Fruit fly (Drosophila melanogaster) whole organism, embryonic: ENCODE data around the gene CG32295.

Experiments
- Aef1 ChIP-seq: fragments of 200-800 bp; sonication (Bioruptor generic); IDR thresholded peaks from 3 replicates; pipeline ENCODE4 v1.3.6; 2022; ENCODE audit warnings: missing biosample characterization, missing genetic modification characterization
- CG11456 ChIP-seq: fragments of 200-800 bp; sonication (Bioruptor generic); IDR thresholded peaks from 3 replicates; pipeline ENCODE4 v1.3.6; 2022; ENCODE audit warnings: missing biosample characterization, missing genetic modification characterization
- CG12104 ChIP-seq: fragments of 200-800 bp; sonication (Bioruptor generic); optimal IDR thresholded peaks from 3 replicates; lab custom pipeline; 2016; ENCODE audit warnings: missing biosample characterization, missing genetic modification characterization
- CG12299 ChIP-seq: fragments of 200-800 bp; sonication (Bioruptor generic); optimal IDR thresholded peaks from 2 replicates; lab custom pipeline; 2018; ENCODE audit warnings: missing biosample characterization, mild to moderate bottlenecking, missing genetic modification characterization
- CG14014 ChIP-seq: fragments of 200-800 bp; sonication (Bioruptor generic); IDR thresholded peaks from 2 replicates; pipeline ENCODE4 v1.3.6; 2022; ENCODE audit warnings: missing biosample characterization, missing genetic modification characterization
- CG15479 ChIP-seq: fragments of 200-800 bp; sonication (Bioruptor generic); optimal IDR thresholded peaks from 3 replicates; lab custom pipeline; 2019; ENCODE audit warnings: missing biosample characterization, mild to moderate bottlenecking, missing genetic modification characterization, moderate library complexity
- CG15696 ChIP-seq: fragments of 200-800 bp; sonication (Bioruptor generic); optimal IDR thresholded peaks from 2 replicates; lab custom pipeline; 2019; ENCODE audit warnings: missing biosample characterization, mild to moderate bottlenecking, missing genetic modification characterization, moderate library complexity
- CG31388 ChIP-seq: fragments of 200-800 bp; sonication (Bioruptor generic); optimal IDR thresholded peaks from 2 replicates; lab custom pipeline; 2016; ENCODE audit warnings: missing biosample characterization, missing genetic modification characterization
- CG34422 ChIP-seq: fragments of 200-800 bp; sonication (Bioruptor generic); IDR thresholded peaks from 3 replicates; pipeline ENCODE4 v1.3.6; 2022; ENCODE audit warnings: missing biosample characterization, missing genetic modification characterization
- CG4854 ChIP-seq: fragments of 200-800 bp; sonication (Bioruptor generic); optimal IDR thresholded peaks from 2 replicates; lab custom pipeline; 2016; ENCODE audit warnings: missing biosample characterization, missing genetic modification characterization, inconsistent platforms
- CG6854 ChIP-seq: fragments of 200-800 bp; sonication (Bioruptor generic); optimal IDR thresholded peaks from 3 replicates; lab custom pipeline; 2017; ENCODE audit warnings: missing biosample characterization, mild to moderate bottlenecking, missing genetic modification characterization
- CG7928 ChIP-seq: fragments of 200-800 bp; sonication (Bioruptor generic); optimal IDR thresholded peaks from 2 replicates; lab custom pipeline; 2017; ENCODE audit warnings: missing biosample characterization, mild to moderate bottlenecking, missing genetic modification characterization
- CG8281 ChIP-seq: fragments of 200-800 bp; sonication (Bioruptor generic); optimal IDR thresholded peaks from 2 replicates; lab custom pipeline; 2018; ENCODE audit warnings: missing biosample characterization, mild to moderate bottlenecking, missing genetic modification characterization, moderate library complexity
- CG8388 ChIP-seq: fragments of 200-800 bp; sonication (Bioruptor generic); optimal IDR thresholded peaks from 2 replicates; lab custom pipeline; 2019; ENCODE audit warnings: missing biosample characterization, mild to moderate bottlenecking, missing genetic modification characterization, moderate library complexity
- CG8765 ChIP-seq: fragments of 200-800 bp; sonication (Bioruptor generic); IDR thresholded peaks from 2 replicates; pipeline ENCODE4 v1.3.6; 2022; ENCODE audit warnings: missing biosample characterization, missing genetic modification characterization
- CG9437 ChIP-seq: fragments of 200-800 bp; sonication (Bioruptor generic); optimal IDR thresholded peaks from 2 replicates; lab custom pipeline; 2018; ENCODE audit warnings: missing biosample characterization, mild to moderate bottlenecking, missing genetic modification characterization
- CG9797 ChIP-seq: fragments of 200-800 bp; sonication (Bioruptor generic); optimal IDR thresholded peaks from 3 replicates; lab custom pipeline; 2018; ENCODE audit warnings: missing biosample characterization, mild to moderate bottlenecking, missing genetic modification characterization
- CHES-1-like ChIP-seq: fragments of 200-800 bp; sonication (Bioruptor generic); optimal IDR thresholded peaks from 2 replicates; lab custom pipeline; 2016; ENCODE audit warnings: missing biosample characterization, missing genetic modification characterization
- Camta ChIP-seq: fragments of 200-800 bp; sonication (Bioruptor generic); optimal IDR thresholded peaks from 2 replicates; lab custom pipeline; 2016; ENCODE audit warnings: missing biosample characterization, missing genetic modification characterization
- CkIIα-i1 ChIP-seq: fragments of 200-800 bp; sonication (Bioruptor generic); IDR thresholded peaks from 2 replicates; pipeline ENCODE4 v1.3.6; 2022; ENCODE audit warnings: missing biosample characterization, missing genetic modification characterization
- CrebB ChIP-seq: fragments of 200-800 bp; sonication (Bioruptor generic); optimal IDR thresholded peaks from 3 replicates; lab custom pipeline; 2018; ENCODE audit warnings: missing biosample characterization, mild to moderate bottlenecking, missing genetic modification characterization
- Eip74EF ChIP-seq, 2 experiments: fragments of 200-800 bp in 1 of 2; fragments of >200 bp in 1 of 2; sonication (Bioruptor generic) in 1 of 2; optimal IDR thresholded peaks; 2 replicates each; lab custom pipeline; 2017 to 2019; ENCODE audit warnings: missing biosample characterization in 2 of 2, missing genetic modification characterization in 2 of 2, mild to moderate bottlenecking in 1 of 2, moderate library complexity in 1 of 2
- Fer2 ChIP-seq: fragments of 200-800 bp; sonication (Bioruptor generic); optimal IDR thresholded peaks from 2 replicates; lab custom pipeline; 2018; ENCODE audit warnings: missing biosample characterization, mild to moderate bottlenecking, missing genetic modification characterization, moderate library complexity
- H15 ChIP-seq: fragments of 200-800 bp; sonication (Bioruptor generic); IDR thresholded peaks from 3 replicates; pipeline ENCODE4 v1.3.6; 2022; ENCODE audit warnings: missing biosample characterization, missing genetic modification characterization
- Hr51 ChIP-seq, 2 experiments: fragments of 200-800 bp; sonication (Bioruptor generic); optimal IDR thresholded peaks; 2 replicates in 1 of 2; 3 replicates in 1 of 2; lab custom pipeline; 2016 to 2018; ENCODE audit warnings: missing biosample characterization in 2 of 2, missing genetic modification characterization in 2 of 2, mild to moderate bottlenecking in 1 of 2, moderate library complexity in 1 of 2
- Hsf ChIP-seq: fragments of 200-800 bp; sonication (Bioruptor generic); optimal IDR thresholded peaks from 3 replicates; lab custom pipeline; 2016; ENCODE audit warnings: missing biosample characterization, missing genetic modification characterization
- NFAT ChIP-seq: fragments of 200-800 bp; sonication (Bioruptor generic); IDR thresholded peaks from 2 replicates; pipeline ENCODE4 v1.3.6; 2022; ENCODE audit warnings: missing biosample characterization, missing genetic modification characterization
- Nf-YB ChIP-seq: fragments of 200-800 bp; sonication (Bioruptor generic); optimal IDR thresholded peaks from 3 replicates; lab custom pipeline; 2019; ENCODE audit warnings: missing biosample characterization, mild to moderate bottlenecking, missing genetic modification characterization, moderate library complexity
- Nf-YC ChIP-seq: fragments of 200-800 bp; optimal IDR thresholded peaks from 3 replicates; lab custom pipeline; 2019; ENCODE audit warnings: missing biosample characterization, mild to moderate bottlenecking, missing genetic modification characterization, moderate library complexity
- Poxn ChIP-seq: fragments of 200-800 bp; sonication (Bioruptor generic); IDR thresholded peaks from 2 replicates; pipeline ENCODE4 v1.3.6; 2022; ENCODE audit warnings: missing biosample characterization, missing genetic modification characterization
- Ptx1 ChIP-seq: fragments of 200-800 bp; sonication (Bioruptor generic); IDR thresholded peaks from 2 replicates; pipeline ENCODE4 v1.3.6; 2022; ENCODE audit warnings: missing biosample characterization, missing genetic modification characterization
- Sox102F ChIP-seq: fragments of 200-800 bp; sonication (Bioruptor generic); optimal IDR thresholded peaks from 2 replicates; lab custom pipeline; 2018; ENCODE audit warnings: missing biosample characterization, mild to moderate bottlenecking, missing genetic modification characterization, moderate library complexity
- amos ChIP-seq: fragments of 200-800 bp; sonication (Bioruptor generic); IDR thresholded peaks from 2 replicates; pipeline ENCODE4 v1.3.6; 2022; ENCODE audit warnings: missing biosample characterization, missing genetic modification characterization; ENCODE audit not compliant: partially characterized antibody
- cato ChIP-seq: fragments of 200-800 bp; sonication (Bioruptor generic); optimal IDR thresholded peaks from 2 replicates; lab custom pipeline; 2016; ENCODE audit warnings: missing biosample characterization, missing genetic modification characterization, borderline replicate concordance
- crol ChIP-seq: fragments of 200-800 bp; sonication (Bioruptor generic); IDR thresholded peaks from 2 replicates; pipeline ENCODE4 v1.3.6; 2022; ENCODE audit warnings: missing biosample characterization, missing genetic modification characterization
- dmrt99B ChIP-seq: fragments of 200-800 bp; sonication (Bioruptor generic); optimal IDR thresholded peaks from 2 replicates; lab custom pipeline; 2018; ENCODE audit warnings: missing biosample characterization, mild to moderate bottlenecking, missing genetic modification characterization, moderate library complexity
- eyg ChIP-seq: fragments of 200-800 bp; sonication (Bioruptor generic); optimal IDR thresholded peaks from 3 replicates; lab custom pipeline; 2016; ENCODE audit warnings: missing biosample characterization, missing genetic modification characterization
- gcm2 ChIP-seq: fragments of 200-800 bp; sonication (Bioruptor generic); optimal IDR thresholded peaks from 2 replicates; lab custom pipeline; 2016; ENCODE audit warnings: missing biosample characterization, missing genetic modification characterization
- jing ChIP-seq: fragments of 200-800 bp; sonication (Bioruptor generic); optimal IDR thresholded peaks from 2 replicates; lab custom pipeline; 2018; ENCODE audit warnings: missing biosample characterization, mild to moderate bottlenecking, missing genetic modification characterization
- kni ChIP-seq: fragments of 200-800 bp; sonication (Bioruptor generic); optimal IDR thresholded peaks from 3 replicates; lab custom pipeline; 2017; ENCODE audit warnings: mild to moderate bottlenecking, missing biosample characterization, missing genetic modification reagents, missing genetic modification characterization
- lov ChIP-seq, 2 experiments: fragments of 200-800 bp in 1 of 2; fragments of >200 bp in 1 of 2; sonication (Bioruptor generic) in 1 of 2; IDR thresholded peaks in 1 of 2; optimal IDR thresholded peaks in 1 of 2; 2 replicates in 1 of 2; 3 replicates in 1 of 2; pipeline versions ENCODE4 v1.3.6 to Lab custom; 2017 to 2022; ENCODE audit warnings: missing biosample characterization in 1 of 2, missing genetic modification characterization in 1 of 2
- prd ChIP-seq, 3 experiments: fragments of >200 bp in 2 of 3; fragments of 200-800 bp in 1 of 3; sonication (Bioruptor generic) in 1 of 3; optimal IDR thresholded peaks in 2 of 3; IDR thresholded peaks in 1 of 3; 2 replicates in 2 of 3; 3 replicates in 1 of 3; pipeline versions ENCODE4 v1.3.6 to Lab custom; 2017 to 2022; ENCODE audit warnings: missing biosample characterization in 1 of 3, missing genetic modification characterization in 1 of 3
- pum ChIP-seq: fragments of 200-800 bp; sonication (Bioruptor generic); optimal IDR thresholded peaks from 2 replicates; lab custom pipeline; 2016; ENCODE audit warnings: missing biosample characterization, missing genetic modification characterization
- pzg ChIP-seq: fragments of 200-800 bp; sonication (Bioruptor generic); optimal IDR thresholded peaks from 3 replicates; lab custom pipeline; 2018; ENCODE audit warnings: missing biosample characterization, mild to moderate bottlenecking, missing genetic modification characterization, moderate library complexity
- ssp ChIP-seq: fragments of 200-800 bp; sonication (Bioruptor generic); IDR thresholded peaks from 2 replicates; pipeline ENCODE4 v1.3.6; 2022; ENCODE audit warnings: missing biosample characterization, missing genetic modification characterization
- tap ChIP-seq: fragments of 200-800 bp; optimal IDR thresholded peaks from 3 replicates; lab custom pipeline; 2019; ENCODE audit warnings: missing biosample characterization, mild to moderate bottlenecking, missing genetic modification characterization, moderate library complexity
- toy ChIP-seq: fragments of 200-800 bp; sonication (Bioruptor generic); IDR thresholded peaks from 2 replicates; pipeline ENCODE4 v1.3.6; 2022; ENCODE audit warnings: missing biosample characterization, missing genetic modification characterization
- ttk ChIP-seq: fragments of 200-800 bp; sonication (Bioruptor generic); IDR thresholded peaks from 2 replicates; pipeline ENCODE4 v2.1.2; 2022; ENCODE audit warnings: missing biosample characterization, missing genetic modification characterization
- yki ChIP-seq: fragments of >200 bp; optimal IDR thresholded peaks from 3 replicates; lab custom pipeline; 2018
- zen2 ChIP-seq: fragments of 200-800 bp; sonication (Bioruptor generic); IDR thresholded peaks from 3 replicates; pipeline ENCODE4 v1.3.6; 2022; ENCODE audit warnings: missing biosample characterization, missing genetic modification characterization; ENCODE audit not compliant: partially characterized antibody

Gene CG32295

dm6 chr3L:2532377-2532776, 5.6 kb upstream of the CG32295 start (continued):
- TF ChIP-seq lov (optimal IDR thresholded peaks at IDR 0.05; lab: Kevin White, UChicago) = no peak
- TF ChIP-seq lov (GFP tag; IDR thresholded peaks at IDR 0.05; lab: Robert Waterston, UW) = peak; percentile 57; the same call in 2 of the 3 replicates
- TF ChIP-seq CG8281 (tag; lab: Kevin White, UChicago) = no peak
- no peak for TF ChIP-seq CG12104 (GFP tag; lab: Kevin White, UChicago)
- no peak for TF ChIP-seq CG31388
- TF ChIP-seq CrebB = no peak
- peak; percentile 36 for TF ChIP-seq tap
- peak; percentile 19 for TF ChIP-seq Hsf (GFP tag; lab: Kevin White, UChicago)
- TF ChIP-seq ssp = peak; percentile 28
- peak; percentile 63 for TF ChIP-seq dmrt99B (tag; lab: Kevin White, UChicago)
- TF ChIP-seq eyg (GFP tag; lab: Kevin White, UChicago) = no peak
- no peak for TF ChIP-seq CG12299 (tag; lab: Kevin White, UChicago)
- TF ChIP-seq pum (GFP tag; lab: Kevin White, UChicago) = peak; percentile 1
- TF ChIP-seq Sox102F = peak; percentile 50
- TF ChIP-seq Fer2 (tag; lab: Kevin White, UChicago) = no peak
- TF ChIP-seq CG9797 = no peak
- no peak for TF ChIP-seq CG15479 (GFP tag; lab: Kevin White, UChicago)
- TF ChIP-seq jing (GFP tag; lab: Kevin White, UChicago) = no peak
- peak; percentile 45; the same call in 1 of the 2 replicates for TF ChIP-seq CG14014
- no peak for TF ChIP-seq CG7928 (GFP tag; lab: Kevin White, UChicago)
- no peak for TF ChIP-seq kni (GFP tag; lab: Kevin White, UChicago)
- TF ChIP-seq CkIIα-i1 (GFP tag; lab: Robert Waterston, UW) = no peak
- no peak for TF ChIP-seq Nf-YC (tag; lab: Kevin White, UChicago)
- TF ChIP-seq CG4854 (GFP tag; lab: Kevin White, UChicago) = no peak
- no peak for TF ChIP-seq prd (optimal IDR thresholded peaks at IDR 0.05; lab: Kevin White, UChicago)
- peak; percentile 68 for TF ChIP-seq prd (GFP tag; IDR thresholded peaks at IDR 0.05; lab: Robert Waterston, UW)
- no peak for TF ChIP-seq Poxn
- no peak for TF ChIP-seq toy (GFP tag; lab: Robert Waterston, UW)
- TF ChIP-seq gcm2 (GFP tag; lab: Kevin White, UChicago) = no peak
- TF ChIP-seq crol (GFP tag; lab: Robert Waterston, UW) = no peak; the same call in none of the 2 replicates
- TF ChIP-seq ttk = peak; percentile 78
- TF ChIP-seq yki (lab: Kevin White, UChicago) = no peak
- no peak for TF ChIP-seq pzg
- TF ChIP-seq Eip74EF (GFP tag; optimal IDR thresholded peaks at IDR 0.05; lab: Kevin White, UChicago) = no peak
- TF ChIP-seq H15 = peak; percentile 70; the same call in 2 of the 3 replicates
- TF ChIP-seq Aef1 (GFP tag; lab: Robert Waterston, UW) = peak; percentile 72
- no peak for TF ChIP-seq amos (GFP tag; lab: Robert Waterston, UW)
- TF ChIP-seq CG11456 (GFP tag; lab: Robert Waterston, UW) = peak; percentile 72
- no peak; the same call in 1 of the 2 replicates for TF ChIP-seq CG8765 (GFP tag; lab: Robert Waterston, UW)
- TF ChIP-seq CG9437 (GFP tag; lab: Kevin White, UChicago) = no peak
- TF ChIP-seq Ptx1 (GFP tag; lab: Robert Waterston, UW) = peak; percentile 78
- TF ChIP-seq CHES-1-like (GFP tag; lab: Kevin White, UChicago) = no peak
- TF ChIP-seq zen2 (GFP tag; lab: Robert Waterston, UW) = no peak
- no peak for TF ChIP-seq CG8388
- TF ChIP-seq Hr51 (GFP tag; optimal IDR thresholded peaks at IDR 0.05; lab: Kevin White, UChicago) = peak in 1 of 2 experiments; percentile 43
- TF ChIP-seq CG6854 (GFP tag; lab: Kevin White, UChicago) = no peak
- TF ChIP-seq NFAT = no peak
- no peak for TF ChIP-seq Camta
- TF ChIP-seq Nf-YB (GFP tag; lab: Kevin White, UChicago) = no peak
- no peak for TF ChIP-seq CG15696
- TF ChIP-seq cato (GFP tag; lab: Kevin White, UChicago) = no peak
- TF ChIP-seq CG34422 = peak; percentile 48
